Worm (Caenorhabditis elegans) whole organism, L2 larva: Measurements from ENCODE around the gene T05B4.13.

ENCODE experiments used
- aly-2 ChIP-seq: fragments of 150-350 bp; optimal IDR thresholded peaks from 2 replicates; lab custom pipeline; 2014; ENCODE audit warnings: missing biosample characterization, missing genetic modification characterization
- ceh-82 ChIP-seq: fragments of 150-350 bp; optimal IDR thresholded peaks from 2 replicates; lab custom pipeline; 2014; ENCODE audit warnings: missing biosample characterization, missing genetic modification characterization
- egl-27 ChIP-seq: sonication (generic microtip); optimal IDR thresholded peaks from 3 replicates; lab custom pipeline; 2017; ENCODE audit warnings: missing biosample characterization, missing genetic modification reagents, missing genetic modification characterization
- fos-1 ChIP-seq: fragments of 150-350 bp; optimal IDR thresholded peaks from 2 replicates; lab custom pipeline; 2014; ENCODE audit warnings: missing biosample characterization, missing genetic modification characterization
- mab-5 ChIP-seq: fragments of 150-350 bp; optimal IDR thresholded peaks from 2 replicates; lab custom pipeline; 2014; ENCODE audit warnings: missing biosample characterization, missing genetic modification characterization
- mdl-1 ChIP-seq, 2 experiments: fragments of 150-350 bp in 1 of 2; sonication (generic microtip) in 1 of 2; optimal IDR thresholded peaks; 2 replicates each; lab custom pipeline; 2017; ENCODE audit warnings: missing biosample characterization in 2 of 2, missing genetic modification characterization in 2 of 2
- nhr-11 ChIP-seq: fragments of 150-350 bp; optimal IDR thresholded peaks from 2 replicates; lab custom pipeline; 2014; ENCODE audit warnings: missing biosample characterization, missing genetic modification characterization
- unc-39 ChIP-seq: fragments of 150-350 bp; optimal IDR thresholded peaks from 2 replicates; lab custom pipeline; 2014; ENCODE audit warnings: missing biosample characterization, missing genetic modification characterization
- unc-62 ChIP-seq: fragments of 150-350 bp; optimal IDR thresholded peaks from 2 replicates; lab custom pipeline; 2014; ENCODE audit warnings: missing biosample characterization, missing genetic modification reagents, missing genetic modification characterization
- ztf-11 ChIP-seq: sonication (generic microtip); optimal IDR thresholded peaks from 2 replicates; lab custom pipeline; 2017; ENCODE audit warnings: missing biosample characterization, missing genetic modification characterization

DNA sequence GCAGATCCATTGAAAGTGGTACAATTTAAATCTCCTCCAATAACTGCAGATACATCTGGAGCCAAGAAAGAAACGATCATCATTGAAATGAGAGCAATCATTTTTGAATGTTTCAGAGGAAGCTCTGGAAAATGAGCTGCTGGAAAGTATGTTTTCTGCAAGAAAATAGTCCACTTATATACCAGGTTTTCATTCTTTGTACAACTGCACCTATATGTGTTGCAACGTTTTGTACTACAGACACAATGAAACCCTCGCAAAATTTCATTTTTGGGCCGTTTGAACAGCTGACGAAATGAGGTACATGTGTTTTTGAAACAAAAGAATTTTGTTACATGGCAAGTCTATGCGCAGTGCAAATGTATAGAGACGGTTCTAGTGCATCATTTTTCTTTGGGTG is 9.0 kb downstream of the T05B4.13 start, which contains the start of gene T05B4.9:
- TF ChIP-seq aly-2 (tag; lab: Kevin White, UChicago) (no peak), mdl-1 (tag; optimal IDR thresholded peaks at IDR 0.05; lab: Kevin White, UChicago) (no peak), mab-5 (tag; lab: Kevin White, UChicago) (no peak), ztf-11 (tag; lab: Kevin White, UChicago) (no peak), unc-62 (GFP tag; lab: Kevin White, UChicago) (no peak), ceh-82 (tag; lab: Kevin White, UChicago) (no peak), fos-1 (tag; lab: Kevin White, UChicago) (no peak), nhr-11 (tag; lab: Kevin White, UChicago) (no peak), unc-39 (no peak), egl-27 (tag; lab: Kevin White, UChicago) (no peak)
